Fruit fly (Drosophila melanogaster): ENCODE data around the gene bond.

The bond gene

DNA sequence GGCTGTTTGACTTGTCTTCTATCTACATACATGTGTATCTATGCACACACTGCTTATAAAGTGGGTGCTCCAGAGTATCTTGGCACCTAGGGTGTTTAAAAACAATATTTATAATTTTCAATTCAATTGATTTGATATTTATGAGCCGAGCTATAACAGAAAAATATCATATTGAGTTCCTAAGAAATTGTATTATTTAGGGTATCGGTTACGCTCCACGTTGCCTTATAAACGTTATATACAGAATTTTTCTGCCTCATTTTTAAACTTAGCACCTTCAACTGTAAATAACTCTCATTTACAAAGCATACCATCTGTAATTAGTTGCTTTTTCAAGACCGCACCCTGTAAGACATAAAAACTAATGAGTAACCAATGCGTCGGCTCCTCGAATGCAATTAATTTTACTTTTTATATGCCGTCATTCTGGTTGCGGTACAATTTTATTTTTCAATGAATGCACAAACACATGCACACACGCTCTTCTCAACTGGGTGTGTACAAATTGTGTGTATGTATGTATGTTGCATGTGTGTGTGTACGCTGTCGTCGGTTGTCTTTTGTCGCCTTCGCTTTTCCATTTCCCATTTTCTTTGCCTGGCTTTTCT, 40.3 kb downstream of the bond start (continued):
- TF ChIP-seq CG3995 (GFP tag; optimal IDR thresholded peaks at IDR 0.05) (no peak), CG4617 (GFP tag; optimal IDR thresholded peaks at IDR 0.05; ENCODE audit: borderline replicate concordance) (peak; percentile 8), NK7.1 (GFP tag; optimal IDR thresholded peaks at IDR 0.05) (no peak), CG12659 (GFP tag; optimal IDR thresholded peaks at IDR 0.05) (peak; percentile 60), CG2678 (tag; optimal IDR thresholded peaks at IDR 0.05) (peak; percentile 66), Atf6 (GFP tag; IDR thresholded peaks at IDR 0.05) (no peak), pnt (GFP tag; optimal IDR thresholded peaks at IDR 0.05) (peak; percentile 32), CG32772 (GFP tag; IDR thresholded peaks at IDR 0.05) (peak; percentile 33; the same call in 1 of the 2 replicates), stc (GFP tag; IDR thresholded peaks at IDR 0.05) (no peak), Taf1 (GFP tag; IDR thresholded peaks at IDR 0.05) (no peak), Mes4 (GFP tag; optimal IDR thresholded peaks at IDR 0.05) (peak; percentile 40), CG15011 (GFP tag; optimal IDR thresholded peaks at IDR 0.05) (peak; percentile 35), fd96Cb (tag; optimal IDR thresholded peaks at IDR 0.05) (peak; percentile 79), oc (tag; optimal IDR thresholded peaks at IDR 0.05) (peak; percentile 51), CG43689 (GFP tag; IDR thresholded peaks at IDR 0.05) (no peak), CG3838 (GFP tag; optimal IDR thresholded peaks at IDR 0.05) (no peak), CG2712 (tag; optimal IDR thresholded peaks at IDR 0.05) (peak; percentile 83), Lpt (GFP tag; optimal IDR thresholded peaks at IDR 0.05) (no peak), ara (GFP tag; IDR thresholded peaks at IDR 0.05) (no peak; the same call in 1 of the 2 replicates), pan (optimal IDR thresholded peaks at IDR 0.05) (peak in 1 of 2 experiments; percentile 45), pan (GFP tag; optimal IDR thresholded peaks at IDR 0.05 in 1 of 2, IDR thresholded peaks at IDR 0.05 in 1 of 2) (no peak), Jarid2 (GFP tag; optimal IDR thresholded peaks at IDR 0.05) (no peak), ase (GFP tag; IDR thresholded peaks at IDR 0.05) (no peak), CG9817 (tag; optimal IDR thresholded peaks at IDR 0.05) (peak; percentile 18), CG4328 (GFP tag; optimal IDR thresholded peaks at IDR 0.05) (peak; percentile 12), kah (GFP tag; optimal IDR thresholded peaks at IDR 0.05) (no peak), CG5245 (GFP tag; optimal IDR thresholded peaks at IDR 0.05) (no peak), CG6175 (GFP tag; IDR thresholded peaks at IDR 0.05) (no peak), HLH4C (GFP tag; IDR thresholded peaks at IDR 0.05; ENCODE audit: partially characterized antibody) (no peak), Side (GFP tag; optimal IDR thresholded peaks at IDR 0.05) (peak; percentile 45), Dp (GFP tag; optimal IDR thresholded peaks at IDR 0.05) (no peak), br (optimal IDR thresholded peaks at IDR 0.05) (no peak), btn (GFP tag; optimal IDR thresholded peaks at IDR 0.05) (peak; percentile 57), vnd (GFP tag; IDR thresholded peaks at IDR 0.05; ENCODE audit: partially characterized antibody) (no peak), Gug (GFP tag; IDR thresholded peaks at IDR 0.05) (no peak), ind (GFP tag; optimal IDR thresholded peaks at IDR 0.05) (peak; percentile 18), Elba2 (GFP tag; optimal IDR thresholded peaks at IDR 0.05) (no peak), CG17829 (tag; optimal IDR thresholded peaks at IDR 0.05) (peak; percentile 75), CG2875 (GFP tag; optimal IDR thresholded peaks at IDR 0.05) (peak; percentile 59), E2f2 (GFP tag; IDR thresholded peaks at IDR 0.05) (peak; percentile 34; the same call in 1 of the 2 replicates), Hr51 (GFP tag; optimal IDR thresholded peaks at IDR 0.05) (peak; percentile 23 to 72), NfI (GFP tag; optimal IDR thresholded peaks at IDR 0.05) (no peak), CG4730 (GFP tag; IDR thresholded peaks at IDR 0.05) (no peak; the same call in 1 of the 2 replicates), wdn (GFP tag; IDR thresholded peaks at IDR 0.05) (no peak), tna (GFP tag; IDR thresholded peaks at IDR 0.05; ENCODE audit: partially characterized antibody) (no peak), pho (GFP tag; optimal IDR thresholded peaks at IDR 0.05) (no peak), cad (GFP tag; optimal IDR thresholded peaks at IDR 0.05) (no peak), CG9437 (GFP tag; optimal IDR thresholded peaks at IDR 0.05) (peak; percentile 70), kni (GFP tag; optimal IDR thresholded peaks at IDR 0.05) (peak; percentile 68), otp (GFP tag; IDR thresholded peaks at IDR 0.05) (0 out of 3 replicates have a peak, but pooled peaks have one; percentile 10), CG15514 (GFP tag; optimal IDR thresholded peaks at IDR 0.05) (no peak)

All from whole organism, embryonic.